Fruit fly (Drosophila melanogaster): ENCODE measurements around the gene Jon65Aiv.

The Jon65Aiv gene

DNA sequence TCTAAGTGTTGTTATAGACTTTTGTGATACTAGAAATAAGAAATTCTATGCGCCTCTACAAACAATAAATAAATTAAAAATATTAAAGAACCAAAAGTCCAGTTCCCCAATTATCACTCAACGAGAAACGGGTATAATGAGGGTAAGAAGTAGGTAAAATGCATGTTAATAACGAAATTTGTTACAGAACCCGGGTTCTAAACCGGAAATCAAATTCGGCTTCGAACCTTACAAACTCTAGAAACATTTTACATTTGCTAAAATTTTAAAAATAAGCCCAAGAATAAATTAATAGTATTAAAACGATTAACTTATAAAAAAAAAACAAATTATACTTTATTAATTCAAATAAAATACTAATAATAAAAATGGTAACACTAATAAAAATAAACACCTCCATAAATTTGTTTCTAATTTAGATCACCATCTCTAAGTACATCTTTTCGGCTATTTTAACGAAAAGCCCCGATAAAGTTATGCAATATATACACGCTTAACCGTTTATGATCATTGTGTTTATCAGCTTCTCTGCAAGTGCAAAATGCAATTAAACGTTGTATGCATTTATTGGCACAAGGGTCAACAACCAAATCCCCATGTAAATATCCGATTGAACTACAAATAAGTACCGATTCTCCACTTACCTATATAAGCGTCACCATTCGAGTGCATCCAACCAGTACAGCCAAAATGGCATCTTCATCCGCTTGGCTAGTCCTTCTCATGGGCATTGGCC lies 32.7 kb downstream of the Jon65Aiv start, which contains the start of gene CG6602 (continued):
- TF ChIP-seq tap (tag; optimal IDR thresholded peaks at IDR 0.05) (peak; percentile 14), CG9817 (tag; optimal IDR thresholded peaks at IDR 0.05) (peak; percentile 80), CG4328 (GFP tag; optimal IDR thresholded peaks at IDR 0.05) (peak; percentile 77), CG1832 (GFP tag; optimal IDR thresholded peaks at IDR 0.05) (no peak), GATAe (GFP tag; conservative IDR thresholded peaks at IDR 0.05) (no peak), stc (GFP tag; IDR thresholded peaks at IDR 0.05) (peak; percentile 72; the same call in 1 of the 2 replicates), CG30020 (tag; optimal IDR thresholded peaks at IDR 0.05) (no peak), CG14667 (GFP tag; IDR thresholded peaks at IDR 0.05) (peak; percentile 64), en (GFP tag; optimal IDR thresholded peaks at IDR 0.05) (peak; percentile 13), tin (GFP tag; optimal IDR thresholded peaks at IDR 0.05) (peak; percentile 58), Aef1 (GFP tag; IDR thresholded peaks at IDR 0.05) (peak; percentile 69; the same call in 2 of the 3 replicates), kay (GFP tag; optimal IDR thresholded peaks at IDR 0.05) (no peak), Sin3A (optimal IDR thresholded peaks at IDR 0.05) (no peak), Hr39 (optimal IDR thresholded peaks at IDR 0.05) (no peak), chinmo (GFP tag; IDR thresholded peaks at IDR 0.05; ENCODE audit: partially characterized antibody) (no peak), aop (GFP tag; IDR thresholded peaks at IDR 0.05) (no peak), CG11456 (GFP tag; IDR thresholded peaks at IDR 0.05) (peak; percentile 89), CG8924 (tag; optimal IDR thresholded peaks at IDR 0.05) (no peak), bab2 (GFP tag; optimal IDR thresholded peaks at IDR 0.05) (no peak), CG1233 (GFP tag; optimal IDR thresholded peaks at IDR 0.05) (peak; percentile 70), unc-4 (GFP tag; IDR thresholded peaks at IDR 0.05; ENCODE audit: partially characterized antibody) (no peak), Rx (GFP tag; IDR thresholded peaks at IDR 0.05) (peak; percentile 73), dmrt99B (tag; optimal IDR thresholded peaks at IDR 0.05) (peak; percentile 61), Optix (GFP tag; IDR thresholded peaks at IDR 0.05) (peak; percentile 5; the same call in 1 of the 3 replicates), CG15479 (GFP tag; optimal IDR thresholded peaks at IDR 0.05) (no peak), CG3065 (GFP tag; optimal IDR thresholded peaks at IDR 0.05) (peak; percentile 36), Hmx (GFP tag; optimal IDR thresholded peaks at IDR 0.05) (peak; percentile 22), CG30431 (GFP tag; optimal IDR thresholded peaks at IDR 0.05) (peak; percentile 67), Max (GFP tag; optimal IDR thresholded peaks at IDR 0.05) (peak; percentile 50), run (tag; optimal IDR thresholded peaks at IDR 0.05) (no peak), bbx (GFP tag; IDR thresholded peaks at IDR 0.05; ENCODE audit: partially characterized antibody) (no peak), Sry-δ (GFP tag; optimal IDR thresholded peaks at IDR 0.05) (peak; percentile 30), Meics (GFP tag; optimal IDR thresholded peaks at IDR 0.05) (peak; percentile 88), CG2199 (GFP tag; IDR thresholded peaks at IDR 0.05) (peak; percentile 57; the same call in 2 of the 3 replicates), CG2202 (tag; optimal IDR thresholded peaks at IDR 0.05) (peak; percentile 23), Dref (GFP tag; IDR thresholded peaks at IDR 0.05) (no peak), CG18764 (GFP tag; optimal IDR thresholded peaks at IDR 0.05) (peak; percentile 71), CG16813 (GFP tag; IDR thresholded peaks at IDR 0.05; ENCODE audit: partially characterized antibody) (no peak), ro (GFP tag; IDR thresholded peaks at IDR 0.05) (peak; percentile 23; the same call in 1 of the 2 replicates), CG17359 (tag; optimal IDR thresholded peaks at IDR 0.05) (peak; percentile 76), CG11504 (tag; optimal IDR thresholded peaks at IDR 0.05) (peak; percentile 76), Hey (tag; optimal IDR thresholded peaks at IDR 0.05) (no peak), dm (GFP tag; optimal IDR thresholded peaks at IDR 0.05) (peak; percentile 18), Hand (GFP tag; optimal IDR thresholded peaks at IDR 0.05) (no peak), Atf-2 (GFP tag; optimal IDR thresholded peaks at IDR 0.05) (no peak), klu (GFP tag; IDR thresholded peaks at IDR 0.05) (0 out of 2 replicates have a peak, but pooled peaks have one; percentile 32), CG10979 (tag; optimal IDR thresholded peaks at IDR 0.05) (peak; percentile 60), nau (GFP tag; optimal IDR thresholded peaks at IDR 0.05) (no peak), Kr (GFP tag; optimal IDR thresholded peaks at IDR 0.05) (no peak), NK7.1 (GFP tag; optimal IDR thresholded peaks at IDR 0.05) (no peak)
